Fruit fly (Drosophila melanogaster) whole organism, embryonic: Measurements from ENCODE around the gene mia.
A peak's percentile ranks its signal among the peaks of the same experiment; 100 is the strongest.

Experiments
- Abd-B ChIP-seq: fragments of 200-800 bp; sonication (Bioruptor generic); optimal IDR thresholded peaks from 2 replicates; lab custom pipeline; 2018; ENCODE audit warnings: missing biosample characterization, mild to moderate bottlenecking, missing genetic modification characterization, moderate library complexity
- Adf1 ChIP-seq: fragments of 200-800 bp; sonication (Bioruptor generic); IDR thresholded peaks from 2 replicates; pipeline ENCODE4 v1.3.6; 2022; ENCODE audit warnings: missing biosample characterization, missing genetic modification characterization
- B-H2 ChIP-seq: fragments of 200-800 bp; sonication (Bioruptor generic); optimal IDR thresholded peaks from 2 replicates; lab custom pipeline; 2018; ENCODE audit warnings: missing biosample characterization, mild to moderate bottlenecking, missing genetic modification characterization
- CG10267 ChIP-seq: fragments of 200-800 bp; sonication (Bioruptor generic); optimal IDR thresholded peaks from 2 replicates; lab custom pipeline; 2018; ENCODE audit warnings: missing biosample characterization, mild to moderate bottlenecking, missing genetic modification characterization, moderate library complexity
- CG10462 ChIP-seq: fragments of 200-800 bp; sonication (Bioruptor generic); optimal IDR thresholded peaks from 2 replicates; lab custom pipeline; 2016; ENCODE audit warnings: missing biosample characterization, missing genetic modification characterization
- CG10543 ChIP-seq: fragments of 200-800 bp; sonication (Bioruptor generic); optimal IDR thresholded peaks from 3 replicates; lab custom pipeline; 2017; ENCODE audit warnings: missing biosample characterization, mild to moderate bottlenecking, missing genetic modification characterization, moderate library complexity
- CG11695 ChIP-seq: fragments of 200-800 bp; sonication (Bioruptor generic); IDR thresholded peaks from 3 replicates; pipeline ENCODE4 v1.3.6; 2022; ENCODE audit warnings: missing biosample characterization, missing genetic modification characterization
- CG12942 ChIP-seq: fragments of 200-800 bp; sonication (Bioruptor generic); optimal IDR thresholded peaks from 3 replicates; lab custom pipeline; 2016; ENCODE audit warnings: missing biosample characterization, missing genetic modification characterization
- CG13296 ChIP-seq: fragments of 200-800 bp; sonication (Bioruptor generic); optimal IDR thresholded peaks from 3 replicates; lab custom pipeline; 2018; ENCODE audit warnings: missing biosample characterization, mild to moderate bottlenecking, missing genetic modification characterization
- CG14667 ChIP-seq: fragments of 200-800 bp; sonication (Bioruptor generic); IDR thresholded peaks from 2 replicates; pipeline ENCODE4 v1.3.6; 2022; ENCODE audit warnings: missing biosample characterization, missing genetic modification characterization
- CG16815 ChIP-seq: fragments of 200-800 bp; sonication (Bioruptor generic); optimal IDR thresholded peaks from 3 replicates; lab custom pipeline; 2017; ENCODE audit warnings: missing biosample characterization, mild to moderate bottlenecking, missing genetic modification characterization
- CG17186 ChIP-seq: fragments of 200-800 bp; sonication (Bioruptor generic); optimal IDR thresholded peaks from 3 replicates; lab custom pipeline; 2017; ENCODE audit warnings: missing biosample characterization, missing genetic modification reagents, missing genetic modification characterization
- CG30403 ChIP-seq: fragments of 200-800 bp; sonication (Bioruptor generic); optimal IDR thresholded peaks from 3 replicates; lab custom pipeline; 2016; ENCODE audit warnings: missing biosample characterization, missing genetic modification characterization
- CG31441 ChIP-seq: fragments of 200-800 bp; sonication (Bioruptor generic); IDR thresholded peaks from 2 replicates; pipeline ENCODE4 v1.3.6; 2022; ENCODE audit warnings: missing biosample characterization, missing genetic modification characterization
- CG32767 ChIP-seq: fragments of 200-800 bp; sonication (Bioruptor generic); IDR thresholded peaks from 2 replicates; pipeline ENCODE4 v1.3.6; 2022; ENCODE audit warnings: missing biosample characterization, missing genetic modification characterization
- CG33557 ChIP-seq: fragments of 200-800 bp; sonication (Bioruptor generic); optimal IDR thresholded peaks from 2 replicates; lab custom pipeline; 2019; ENCODE audit warnings: missing biosample characterization, mild to moderate bottlenecking, missing genetic modification characterization, moderate library complexity
- CG5180 ChIP-seq: fragments of 200-800 bp; sonication (Bioruptor generic); optimal IDR thresholded peaks from 3 replicates; lab custom pipeline; 2017; ENCODE audit warnings: missing biosample characterization, missing genetic modification characterization, mild to moderate bottlenecking, moderate library complexity, missing genetic modification reagents
- CG6254 ChIP-seq: fragments of 200-800 bp; sonication (Bioruptor generic); optimal IDR thresholded peaks from 3 replicates; lab custom pipeline; 2017; ENCODE audit warnings: mild to moderate bottlenecking, missing biosample characterization, missing genetic modification reagents, missing genetic modification characterization
- CG7745 ChIP-seq: fragments of 200-800 bp; sonication (Bioruptor generic); optimal IDR thresholded peaks from 2 replicates; lab custom pipeline; 2018; ENCODE audit warnings: missing biosample characterization, mild to moderate bottlenecking, missing genetic modification characterization, moderate library complexity
- CG8765 ChIP-seq: fragments of 200-800 bp; sonication (Bioruptor generic); IDR thresholded peaks from 2 replicates; pipeline ENCODE4 v1.3.6; 2022; ENCODE audit warnings: missing biosample characterization, missing genetic modification characterization
- CG9797 ChIP-seq: fragments of 200-800 bp; sonication (Bioruptor generic); optimal IDR thresholded peaks from 3 replicates; lab custom pipeline; 2018; ENCODE audit warnings: missing biosample characterization, mild to moderate bottlenecking, missing genetic modification characterization
- CG9817 ChIP-seq: fragments of 200-800 bp; sonication (Bioruptor generic); optimal IDR thresholded peaks from 2 replicates; lab custom pipeline; 2018; ENCODE audit warnings: missing biosample characterization, mild to moderate bottlenecking, missing genetic modification characterization, moderate library complexity
- Hey ChIP-seq: fragments of 200-800 bp; sonication (Bioruptor generic); optimal IDR thresholded peaks from 3 replicates; lab custom pipeline; 2018; ENCODE audit warnings: missing biosample characterization, mild to moderate bottlenecking, missing genetic modification characterization
- Lpt ChIP-seq: fragments of >200 bp; optimal IDR thresholded peaks from 2 replicates; lab custom pipeline; 2018; ENCODE audit warnings: missing biosample characterization, missing genetic modification characterization
- NC2β ChIP-seq: fragments of 200-800 bp; sonication (Bioruptor generic); optimal IDR thresholded peaks from 2 replicates; lab custom pipeline; 2016; ENCODE audit warnings: missing biosample characterization, missing genetic modification characterization
- Taf1 ChIP-seq: fragments of 200-800 bp; sonication (Bioruptor generic); IDR thresholded peaks from 2 replicates; pipeline ENCODE4 v1.3.6; 2022; ENCODE audit warnings: missing biosample characterization, missing genetic modification characterization
- amos ChIP-seq: fragments of 200-800 bp; sonication (Bioruptor generic); IDR thresholded peaks from 2 replicates; pipeline ENCODE4 v1.3.6; 2022; ENCODE audit warnings: missing biosample characterization, missing genetic modification characterization; ENCODE audit not compliant: partially characterized antibody
- aop ChIP-seq: fragments of 200-800 bp; sonication (Bioruptor generic); IDR thresholded peaks from 2 replicates; pipeline ENCODE4 v1.3.6; 2022; ENCODE audit warnings: missing biosample characterization, missing genetic modification characterization
- ap ChIP-seq: fragments of 200-800 bp; sonication (Bioruptor generic); IDR thresholded peaks from 2 replicates; pipeline ENCODE4 v1.3.6; 2022; ENCODE audit warnings: missing biosample characterization, missing genetic modification characterization
- ase ChIP-seq: fragments of 200-800 bp; sonication (Bioruptor generic); IDR thresholded peaks from 3 replicates; pipeline ENCODE4 v1.3.6; 2022; ENCODE audit warnings: missing biosample characterization, missing genetic modification characterization
- br ChIP-seq: fragments of >200 bp; optimal IDR thresholded peaks from 2 replicates; lab custom pipeline; 2017
- ci ChIP-seq: fragments of 200-800 bp; sonication (Bioruptor generic); IDR thresholded peaks from 3 replicates; pipeline ENCODE4 v1.3.6; 2022; ENCODE audit warnings: missing biosample characterization, missing genetic modification characterization
- disco-r ChIP-seq: fragments of 200-800 bp; sonication (Bioruptor generic); optimal IDR thresholded peaks from 2 replicates; lab custom pipeline; 2016; ENCODE audit warnings: missing biosample characterization, missing genetic modification characterization
- gro ChIP-seq: fragments of 200-800 bp; sonication (Bioruptor generic); optimal IDR thresholded peaks from 2 replicates; lab custom pipeline; 2016; ENCODE audit warnings: missing biosample characterization, missing genetic modification characterization
- ham ChIP-seq: fragments of 200-800 bp; sonication (Bioruptor generic); IDR thresholded peaks from 2 replicates; pipeline ENCODE4 v1.3.6; 2022; ENCODE audit warnings: missing biosample characterization, missing genetic modification characterization
- hb ChIP-seq: fragments of 200-800 bp; sonication (Bioruptor generic); IDR thresholded peaks from 3 replicates; pipeline ENCODE4 v1.3.6; 2022; ENCODE audit warnings: missing biosample characterization, missing genetic modification characterization; ENCODE audit not compliant: partially characterized antibody
- hbn ChIP-seq: fragments of 200-800 bp; sonication (Bioruptor generic); IDR thresholded peaks from 2 replicates; pipeline ENCODE4 v1.3.6; 2022; ENCODE audit warnings: missing biosample characterization, missing genetic modification characterization; ENCODE audit not compliant: partially characterized antibody
- ind ChIP-seq: fragments of 200-800 bp; sonication (Bioruptor generic); optimal IDR thresholded peaks from 3 replicates; lab custom pipeline; 2016; ENCODE audit warnings: missing biosample characterization, missing genetic modification characterization
- jigr1 ChIP-seq: fragments of 200-800 bp; sonication (Bioruptor generic); IDR thresholded peaks from 3 replicates; pipeline ENCODE4 v1.3.6; 2022; ENCODE audit warnings: missing biosample characterization, missing genetic modification characterization
- ken ChIP-seq: fragments of 200-800 bp; sonication (Bioruptor generic); IDR thresholded peaks from 3 replicates; pipeline ENCODE4 v1.3.6; 2022; ENCODE audit warnings: missing biosample characterization, missing genetic modification characterization
- mirr ChIP-seq: fragments of 200-800 bp; sonication (Bioruptor generic); optimal IDR thresholded peaks from 3 replicates; lab custom pipeline; 2018; ENCODE audit warnings: missing biosample characterization, mild to moderate bottlenecking, missing genetic modification characterization
- pfk ChIP-seq: fragments of 200-800 bp; sonication (Bioruptor generic); optimal IDR thresholded peaks from 2 replicates; lab custom pipeline; 2018; ENCODE audit warnings: missing biosample characterization, mild to moderate bottlenecking, missing genetic modification characterization, moderate library complexity
- phol ChIP-seq: fragments of 200-800 bp; sonication (Bioruptor generic); optimal IDR thresholded peaks from 3 replicates; lab custom pipeline; 2018; ENCODE audit warnings: missing biosample characterization, mild to moderate bottlenecking, missing genetic modification characterization, moderate library complexity
- pzg ChIP-seq: fragments of 200-800 bp; sonication (Bioruptor generic); optimal IDR thresholded peaks from 3 replicates; lab custom pipeline; 2018; ENCODE audit warnings: missing biosample characterization, mild to moderate bottlenecking, missing genetic modification characterization, moderate library complexity
- sisA ChIP-seq: fragments of 200-800 bp; sonication (Bioruptor generic); IDR thresholded peaks from 2 replicates; pipeline ENCODE4 v1.3.6; 2022; ENCODE audit warnings: missing biosample characterization, missing genetic modification characterization
- so ChIP-seq: fragments of 200-800 bp; sonication (Bioruptor generic); IDR thresholded peaks from 3 replicates; pipeline ENCODE4 v1.3.6; 2022; ENCODE audit warnings: missing biosample characterization, missing genetic modification characterization
- tgo ChIP-seq: fragments of 200-800 bp; sonication (Bioruptor generic); IDR thresholded peaks from 3 replicates; pipeline ENCODE4 v1.3.6; 2022; ENCODE audit warnings: missing biosample characterization, missing genetic modification characterization
- toy ChIP-seq: fragments of 200-800 bp; sonication (Bioruptor generic); IDR thresholded peaks from 2 replicates; pipeline ENCODE4 v1.3.6; 2022; ENCODE audit warnings: missing biosample characterization, missing genetic modification characterization
- vfl ChIP-seq: fragments of 200-800 bp; sonication (Bioruptor generic); optimal IDR thresholded peaks from 2 replicates; lab custom pipeline; 2016; ENCODE audit warnings: missing biosample characterization, missing genetic modification characterization
- yki ChIP-seq: fragments of >200 bp; optimal IDR thresholded peaks from 3 replicates; lab custom pipeline; 2018
- z ChIP-seq: fragments of 200-800 bp; sonication (Bioruptor generic); IDR thresholded peaks from 3 replicates; pipeline ENCODE4 v1.3.6; 2022; ENCODE audit warnings: missing biosample characterization, missing genetic modification characterization

The mia gene

dm6 chr3R:5599521-5600360 is 48.8 kb upstream of the mia start (continued):
- no peak for TF ChIP-seq CG10543 (GFP tag; lab: Kevin White, UChicago)
- TF ChIP-seq CG5180 (GFP tag; lab: Kevin White, UChicago), result no peak
- no peak for TF ChIP-seq hb (GFP tag; lab: Robert Waterston, UW)
- no peak for TF ChIP-seq amos (GFP tag; lab: Robert Waterston, UW)
- TF ChIP-seq CG10267 (tag; lab: Kevin White, UChicago), result no peak
- no peak for TF ChIP-seq CG6254 (GFP tag; lab: Kevin White, UChicago)
- no peak for TF ChIP-seq tgo
- TF ChIP-seq sisA (GFP tag; lab: Robert Waterston, UW), result no peak
- TF ChIP-seq CG30403, result no peak
- TF ChIP-seq Taf1, result no peak
- TF ChIP-seq CG9797, result peak; percentile 62
- TF ChIP-seq ci (GFP tag; lab: Robert Waterston, UW), result no peak
- no peak for TF ChIP-seq Lpt (GFP tag; lab: Kevin White, UChicago)
- TF ChIP-seq B-H2 (GFP tag; lab: Kevin White, UChicago), result no peak
- TF ChIP-seq disco-r (GFP tag; lab: Kevin White, UChicago), result no peak
- TF ChIP-seq CG7745 (tag; lab: Kevin White, UChicago), result no peak
- TF ChIP-seq CG31441 (GFP tag; lab: Robert Waterston, UW), result no peak
- no peak for TF ChIP-seq hbn (GFP tag; lab: Robert Waterston, UW)
- TF ChIP-seq aop (GFP tag; lab: Robert Waterston, UW), result no peak
- no peak for TF ChIP-seq ham (GFP tag; lab: Robert Waterston, UW)
- no peak for TF ChIP-seq gro (GFP tag; lab: Kevin White, UChicago)
- TF ChIP-seq pfk (GFP tag; lab: Kevin White, UChicago), result peak; percentile 3
- TF ChIP-seq phol (tag; lab: Kevin White, UChicago), result peak; percentile 22
- no peak for TF ChIP-seq jigr1 (GFP tag; lab: Robert Waterston, UW)
- TF ChIP-seq CG17186 (GFP tag; lab: Kevin White, UChicago), result no peak
- TF ChIP-seq ken, result no peak
- TF ChIP-seq Abd-B (GFP tag; lab: Kevin White, UChicago), result no peak
- TF ChIP-seq CG11695 (GFP tag; lab: Robert Waterston, UW), result no peak
- TF ChIP-seq so (GFP tag; lab: Robert Waterston, UW), result no peak
- no peak for TF ChIP-seq Hey (tag; lab: Kevin White, UChicago)
- TF ChIP-seq Adf1 (GFP tag; lab: Robert Waterston, UW), result no peak
- no peak for TF ChIP-seq CG8765 (GFP tag; lab: Robert Waterston, UW)
- no peak for TF ChIP-seq NC2β (GFP tag; lab: Kevin White, UChicago)
- no peak for TF ChIP-seq vfl (GFP tag; lab: Kevin White, UChicago)
- TF ChIP-seq CG32767 (GFP tag; lab: Robert Waterston, UW), result no peak
- no peak for TF ChIP-seq CG10462 (GFP tag; lab: Kevin White, UChicago)
- TF ChIP-seq CG13296 (GFP tag; lab: Kevin White, UChicago), result no peak
- no peak for TF ChIP-seq mirr (GFP tag; lab: Kevin White, UChicago)
- no peak for TF ChIP-seq toy (GFP tag; lab: Robert Waterston, UW)
- TF ChIP-seq br, result no peak
- no peak for TF ChIP-seq ase (GFP tag; lab: Robert Waterston, UW)
- TF ChIP-seq CG16815 (GFP tag; lab: Kevin White, UChicago), result no peak
- no peak for TF ChIP-seq ap (GFP tag; lab: Robert Waterston, UW)
- no peak for TF ChIP-seq yki (lab: Kevin White, UChicago)
- TF ChIP-seq CG14667 (GFP tag; lab: Robert Waterston, UW), result no peak
- TF ChIP-seq ind (GFP tag; lab: Kevin White, UChicago), result no peak
- TF ChIP-seq CG33557, result no peak
- no peak for TF ChIP-seq CG12942 (GFP tag; lab: Kevin White, UChicago)
- no peak for TF ChIP-seq z (GFP tag; lab: Robert Waterston, UW)
- no peak for TF ChIP-seq pzg (GFP tag; lab: Kevin White, UChicago)
- no peak for TF ChIP-seq CG9817 (tag; lab: Kevin White, UChicago)
